Worm (Caenorhabditis elegans) whole organism, L4 larva: ENCODE measurements around the gene C02C6.14.

ENCODE experiments used
- egl-27 ChIP-seq: sonication (generic microtip); optimal IDR thresholded peaks from 3 replicates; lab custom pipeline; 2017; ENCODE audit warnings: missing biosample characterization, missing genetic modification reagents, missing genetic modification characterization
- fkh-10 ChIP-seq: fragments of 150-350 bp; optimal IDR thresholded peaks from 2 replicates; lab custom pipeline; 2014; ENCODE audit warnings: missing biosample characterization, missing genetic modification reagents, missing genetic modification characterization
- fos-1 ChIP-seq: fragments of 150-350 bp; optimal IDR thresholded peaks from 2 replicates; lab custom pipeline; 2014; ENCODE audit warnings: missing biosample characterization, missing genetic modification characterization
- lin-39 ChIP-seq: fragments of 150-350 bp; optimal IDR thresholded peaks from 2 replicates; lab custom pipeline; 2014; ENCODE audit warnings: missing biosample characterization, missing genetic modification reagents, missing genetic modification characterization
- mdt-29 ChIP-seq: fragments of 200-800 bp; sonication (Bioruptor generic); IDR thresholded peaks from 2 replicates; pipeline ENCODE4 v1.3.6; 2022; ENCODE audit warnings: missing genetic modification reagents, missing genetic modification characterization, missing compliant biosample characterization
- snpc-4 ChIP-seq: fragments of 150-350 bp; optimal IDR thresholded peaks from 2 replicates; lab custom pipeline; 2014; ENCODE audit warnings: missing biosample characterization, missing genetic modification characterization
- unc-62 ChIP-seq, 3 experiments: fragments of 150-350 bp in 1 of 3; sonication (generic microtip); optimal IDR thresholded peaks in 2 of 3; peaks in 1 of 3; 1 replicate in 1 of 3; 2 replicates in 2 of 3; lab custom pipeline; 2014 to 2017; ENCODE audit warnings: missing biosample characterization in 3 of 3, missing genetic modification characterization in 3 of 3, missing genetic modification reagents in 3 of 3, missing genotype in 1 of 3
- ztf-11 ChIP-seq: fragments of 150-350 bp; optimal IDR thresholded peaks from 2 replicates; lab custom pipeline; 2014; ENCODE audit warnings: missing biosample characterization, missing genetic modification characterization

ce11 chrX:15487806-15488205 is 49.7 kb upstream of the C02C6.14 start, which contains the start of gene H13N06.2:
- TF ChIP-seq snpc-4 (no peak), egl-27 (tag; lab: Kevin White, UChicago) (no peak), lin-39 (tag; lab: Kevin White, UChicago) (no peak), fkh-10 (GFP tag; lab: Kevin White, UChicago) (no peak), fos-1 (tag; lab: Kevin White, UChicago) (no peak), mdt-29 (GFP tag; lab: Robert Waterston, UW) (no peak), unc-62 (GFP tag; optimal IDR thresholded peaks at IDR 0.05 in 1 of 2; lab: Kevin White, UChicago) (no peak), unc-62 (tag; optimal IDR thresholded peaks at IDR 0.05; lab: Kevin White, UChicago) (no peak), ztf-11 (tag; lab: Kevin White, UChicago) (no peak)
